Worm (Caenorhabditis elegans) whole organism, L1 larva: Measurements from ENCODE around the gene F12A10.6.

Experiments
- F16B12.6 ChIP-seq: fragments of 150-350 bp; optimal IDR thresholded peaks from 2 replicates; lab custom pipeline; 2014; ENCODE audit warnings: missing biosample characterization, missing genetic modification characterization
- Y116A8C.19 ChIP-seq: sonication (generic microtip); optimal IDR thresholded peaks from 2 replicates; lab custom pipeline; 2016; ENCODE audit warnings: missing compliant biosample characterization, missing genetic modification characterization, borderline replicate concordance
- aha-1 ChIP-seq: fragments of 150-350 bp; optimal IDR thresholded peaks from 2 replicates; lab custom pipeline; 2014; ENCODE audit warnings: missing biosample characterization, missing genetic modification characterization
- alr-1 ChIP-seq: fragments of 200-800 bp; sonication (Bioruptor generic); optimal IDR thresholded peaks from 2 replicates; lab custom pipeline; 2018; ENCODE audit warnings: borderline replicate concordance, mild to moderate bottlenecking, missing genetic modification characterization, missing compliant biosample characterization
- aly-2 ChIP-seq: fragments of 150-350 bp; optimal IDR thresholded peaks from 2 replicates; lab custom pipeline; 2014; ENCODE audit warnings: missing biosample characterization, missing genetic modification characterization
- ama-1 ChIP-seq: fragments of 150-350 bp; optimal IDR thresholded peaks from 2 replicates; lab custom pipeline; 2014
- blmp-1 ChIP-seq: fragments of 150-350 bp; optimal IDR thresholded peaks from 2 replicates; lab custom pipeline; 2014; ENCODE audit warnings: missing biosample characterization, missing genetic modification characterization
- dpl-1 ChIP-seq, 3 experiments: fragments of 150-350 bp in 2 of 3; sonication (generic microtip) in 1 of 3; optimal IDR thresholded peaks; 2 replicates each; lab custom pipeline; 2014 to 2017; ENCODE audit warnings: missing biosample characterization in 3 of 3, missing genetic modification characterization in 3 of 3, missing genetic modification reagents in 3 of 3
- efl-1 ChIP-seq, 4 experiments: fragments of 150-350 bp; optimal IDR thresholded peaks in 3 of 4; peaks in 1 of 4; 1 replicate in 1 of 4; 2 replicates in 3 of 4; lab custom pipeline; 2014; ENCODE audit warnings: missing biosample characterization in 2 of 4, missing genetic modification characterization in 2 of 4, missing genetic modification reagents in 2 of 4
- efl-3 ChIP-seq: fragments of 200-800 bp; sonication (Bioruptor generic); optimal IDR thresholded peaks from 2 replicates; lab custom pipeline; 2018; ENCODE audit warnings: mild to moderate bottlenecking, missing genetic modification characterization, missing compliant biosample characterization
- egl-13 ChIP-seq: sonication (generic microtip); optimal IDR thresholded peaks from 2 replicates; lab custom pipeline; 2016; ENCODE audit warnings: missing genotype, missing genetic modification reagents, missing genetic modification characterization, missing compliant biosample characterization
- elt-2 ChIP-seq: sonication (generic microtip); optimal IDR thresholded peaks from 2 replicates; lab custom pipeline; 2016; ENCODE audit warnings: missing genetic modification characterization, mild to moderate bottlenecking, inconsistent platforms, missing compliant biosample characterization, missing genetic modification reagents
- elt-3 ChIP-seq, 6 experiments: fragments of 150-350 bp in 1 of 6; sonication (generic microtip); optimal IDR thresholded peaks; 2 replicates each; lab custom pipeline; 2017 to 2018; ENCODE audit warnings: missing biosample characterization in 6 of 6, missing genetic modification characterization in 6 of 6, inconsistent platforms in 1 of 6
- fkh-10 ChIP-seq: sonication (generic microtip); optimal IDR thresholded peaks from 2 replicates; lab custom pipeline; 2017; ENCODE audit warnings: missing biosample characterization, missing genetic modification reagents, missing genetic modification characterization
- fkh-4 ChIP-seq: sonication (generic microtip); optimal IDR thresholded peaks from 2 replicates; lab custom pipeline; 2016; ENCODE audit warnings: missing compliant biosample characterization, missing genetic modification characterization, borderline replicate concordance
- fkh-8 ChIP-seq: sonication (generic microtip); optimal IDR thresholded peaks from 2 replicates; lab custom pipeline; 2016; ENCODE audit warnings: mild to moderate bottlenecking, missing genetic modification characterization, missing compliant biosample characterization
- hlh-4 ChIP-seq: sonication (generic microtip); optimal IDR thresholded peaks from 2 replicates; lab custom pipeline; 2016; ENCODE audit warnings: mild to moderate bottlenecking, missing genetic modification characterization, missing compliant biosample characterization
- hpl-2 ChIP-seq: fragments of 150-350 bp; optimal IDR thresholded peaks from 2 replicates; lab custom pipeline; 2014; ENCODE audit warnings: missing biosample characterization, missing genetic modification reagents, missing genetic modification characterization
- irx-1 ChIP-seq: sonication (generic microtip); optimal IDR thresholded peaks from 2 replicates; lab custom pipeline; 2016; ENCODE audit warnings: missing genetic modification characterization, missing compliant biosample characterization
- lin-13 ChIP-seq: fragments of 150-350 bp; optimal IDR thresholded peaks from 2 replicates; lab custom pipeline; 2014; ENCODE audit warnings: missing biosample characterization, missing genetic modification reagents, missing genetic modification characterization
- lin-14 ChIP-seq: fragments of 200-800 bp; sonication (Bioruptor generic); optimal IDR thresholded peaks from 2 replicates; lab custom pipeline; 2018; ENCODE audit warnings: mild to moderate bottlenecking, missing genetic modification characterization, moderate library complexity, missing compliant biosample characterization
- lin-15B ChIP-seq: fragments of 150-350 bp; sonication (generic microtip); optimal IDR thresholded peaks from 3 replicates; lab custom pipeline; 2014; ENCODE audit warnings: missing biosample characterization, missing genetic modification characterization
- lin-35 ChIP-seq, 2 experiments: fragments of 150-350 bp; optimal IDR thresholded peaks; 2 replicates each; lab custom pipeline; 2014; ENCODE audit warnings: missing biosample characterization in 2 of 2, missing genetic modification characterization in 2 of 2, missing genetic modification reagents in 2 of 2
- lir-3 ChIP-seq: sonication (generic microtip); optimal IDR thresholded peaks from 2 replicates; lab custom pipeline; 2016; ENCODE audit warnings: mild to moderate bottlenecking, missing genetic modification characterization, moderate library complexity, missing compliant biosample characterization; ENCODE audit not compliant: poor library complexity
- mab-9 ChIP-seq: fragments of 200-800 bp; sonication (Bioruptor generic); IDR thresholded peaks from 2 replicates; pipeline ENCODE4 v1.3.6; 2022; ENCODE audit warnings: missing genetic modification reagents, missing genetic modification characterization, missing compliant biosample characterization
- mdl-1 ChIP-seq, 2 experiments: fragments of 150-350 bp; optimal IDR thresholded peaks; 2 replicates each; lab custom pipeline; 2014 to 2017; ENCODE audit warnings: missing biosample characterization in 2 of 2, missing genetic modification characterization in 2 of 2, inconsistent platforms in 1 of 2
- mef-2 ChIP-seq: fragments of 150-350 bp; optimal IDR thresholded peaks from 2 replicates; lab custom pipeline; 2014; ENCODE audit warnings: missing biosample characterization, missing genetic modification characterization
- nhr-11 ChIP-seq: fragments of 150-350 bp; optimal IDR thresholded peaks from 2 replicates; lab custom pipeline; 2014; ENCODE audit warnings: missing biosample characterization, missing genetic modification characterization
- nhr-19 ChIP-seq: fragments of 200-800 bp; sonication (Bioruptor generic); conservative IDR thresholded peaks from 2 replicates; pipeline ENCODE4 v1.3.6; 2022; ENCODE audit warnings: missing genetic modification characterization, missing compliant biosample characterization
- nhr-71 ChIP-seq: sonication (generic microtip); optimal IDR thresholded peaks from 2 replicates; lab custom pipeline; 2016; ENCODE audit warnings: mild to moderate bottlenecking, missing genetic modification characterization, moderate library complexity, missing compliant biosample characterization
- nhr-76 ChIP-seq: sonication (generic microtip); optimal IDR thresholded peaks from 2 replicates; lab custom pipeline; 2017; ENCODE audit warnings: missing biosample characterization, missing genetic modification characterization
- nhr-77 ChIP-seq: fragments of 150-350 bp; optimal IDR thresholded peaks from 2 replicates; lab custom pipeline; 2014; ENCODE audit warnings: missing biosample characterization, missing genetic modification characterization
- nhr-85 ChIP-seq: sonication (generic microtip); peaks from one replicate; lab custom pipeline; 2016; ENCODE audit warnings: missing genetic modification characterization, inconsistent platforms, missing compliant biosample characterization
- nhr-90 ChIP-seq: sonication (generic microtip); optimal IDR thresholded peaks from 2 replicates; lab custom pipeline; 2016; ENCODE audit warnings: mild to moderate bottlenecking, missing genetic modification characterization, missing compliant biosample characterization; ENCODE audit not compliant: poor library complexity
- pax-3 ChIP-seq: fragments of 200-800 bp; sonication (Bioruptor generic); optimal IDR thresholded peaks from 2 replicates; lab custom pipeline; 2018; ENCODE audit warnings: mild to moderate bottlenecking, missing genetic modification characterization, moderate library complexity, missing compliant biosample characterization
- pqm-1 ChIP-seq: sonication (generic microtip); optimal IDR thresholded peaks from 3 replicates; lab custom pipeline; 2017; ENCODE audit warnings: missing biosample characterization, missing genetic modification characterization
- skn-1 ChIP-seq: fragments of 150-350 bp; optimal IDR thresholded peaks from 2 replicates; lab custom pipeline; 2014; ENCODE audit warnings: missing biosample characterization, missing genetic modification characterization
- sox-4 ChIP-seq: sonication (generic microtip); optimal IDR thresholded peaks from 2 replicates; lab custom pipeline; 2016; ENCODE audit warnings: missing genetic modification characterization, missing compliant biosample characterization
- swsn-7 ChIP-seq: sonication (generic microtip); optimal IDR thresholded peaks from 2 replicates; lab custom pipeline; 2016; ENCODE audit warnings: missing genetic modification characterization, missing compliant biosample characterization
- tbx-2 ChIP-seq: sonication (generic microtip); optimal IDR thresholded peaks from 2 replicates; lab custom pipeline; 2016; ENCODE audit warnings: missing genetic modification characterization, missing compliant biosample characterization
- tlp-1 ChIP-seq: fragments of 150-350 bp; optimal IDR thresholded peaks from 2 replicates; lab custom pipeline; 2014; ENCODE audit warnings: missing biosample characterization, missing genetic modification characterization
- unc-130 ChIP-seq: fragments of 150-350 bp; optimal IDR thresholded peaks from 2 replicates; lab custom pipeline; 2017; ENCODE audit warnings: missing biosample characterization, missing genetic modification characterization, inconsistent platforms
- unc-62 ChIP-seq: fragments of 150-350 bp; optimal IDR thresholded peaks from 2 replicates; lab custom pipeline; 2014; ENCODE audit warnings: missing biosample characterization, missing genetic modification reagents, missing genetic modification characterization
- unc-86 ChIP-seq: sonication (generic microtip); optimal IDR thresholded peaks from 2 replicates; lab custom pipeline; 2016; ENCODE audit warnings: missing genetic modification characterization, missing compliant biosample characterization
- unc-98 ChIP-seq: fragments of 200-800 bp; sonication (Bioruptor generic); IDR thresholded peaks from 2 replicates; pipeline ENCODE4 v1.3.6; 2022; ENCODE audit warnings: missing genetic modification characterization, missing compliant biosample characterization
- vab-15 ChIP-seq: sonication (generic microtip); optimal IDR thresholded peaks from 2 replicates; lab custom pipeline; 2017; ENCODE audit warnings: missing genotype, mild to moderate bottlenecking, missing genetic modification characterization, missing compliant biosample characterization
- xbp-1 ChIP-seq: sonication (generic microtip); optimal IDR thresholded peaks from 2 replicates; lab custom pipeline; 2016; ENCODE audit warnings: missing genetic modification characterization, missing compliant biosample characterization
- zag-1 ChIP-seq: fragments of 150-350 bp; optimal IDR thresholded peaks from 2 replicates; lab custom pipeline; 2014; ENCODE audit warnings: missing biosample characterization, missing genetic modification characterization
- ztf-11 ChIP-seq, 2 experiments: sonication (generic microtip); optimal IDR thresholded peaks; 2 replicates each; lab custom pipeline; 2016 to 2017; ENCODE audit warnings: missing genetic modification characterization in 2 of 2, missing biosample characterization in 1 of 2, missing compliant biosample characterization in 1 of 2
- ztf-4 ChIP-seq: fragments of 150-350 bp; optimal IDR thresholded peaks from 2 replicates; lab custom pipeline; 2014; ENCODE audit warnings: missing biosample characterization, missing genetic modification characterization

Gene F12A10.6

DNA sequence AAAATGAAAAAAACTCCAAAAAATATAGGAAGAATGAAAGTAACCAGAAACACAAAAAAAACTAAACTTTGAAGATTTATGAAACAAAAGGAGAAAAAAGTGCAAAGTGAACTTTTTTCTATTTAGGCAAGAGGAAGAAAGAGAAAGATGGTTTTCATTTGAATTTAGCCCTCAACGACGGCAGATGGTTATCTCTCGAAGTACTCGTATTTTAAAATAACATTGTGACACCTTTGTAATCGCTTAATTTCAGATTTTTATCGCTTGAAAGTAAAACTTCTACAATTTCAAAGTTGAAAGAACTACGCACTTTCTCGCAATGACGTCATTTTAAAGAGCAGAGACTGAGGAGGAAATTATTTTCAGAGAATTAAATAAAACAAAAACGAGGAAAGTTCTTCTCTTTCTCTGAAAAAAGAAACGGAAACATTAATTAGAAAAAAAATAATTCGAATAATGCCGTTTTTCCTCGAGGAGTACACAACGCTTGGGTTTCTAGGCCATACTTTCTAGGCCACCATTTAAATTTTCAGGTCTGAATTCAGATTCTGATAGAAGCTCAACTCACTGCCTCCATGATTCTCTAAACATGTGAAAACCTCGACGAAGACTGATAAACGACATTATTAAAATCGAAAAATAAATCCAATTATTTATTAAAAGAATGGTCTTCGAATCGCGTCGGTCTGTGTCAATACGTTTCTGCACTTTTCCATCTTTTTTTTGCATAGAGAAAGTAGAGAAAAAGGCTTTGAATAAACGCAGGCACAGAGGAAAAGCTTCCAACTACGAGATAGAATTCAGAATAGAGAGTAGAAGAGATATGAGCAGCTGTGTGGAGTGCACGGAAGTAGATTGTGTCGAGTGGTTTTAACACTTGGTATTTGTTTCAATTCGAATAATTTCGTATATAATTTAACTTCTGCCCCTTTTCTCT lies 17.4 kb upstream of the F12A10.6 start:
- TF ChIP-seq fkh-4 (peak; percentile 53), lin-15B (tag; lab: Kevin White, UChicago) (no peak), lin-35 (GFP tag; optimal IDR thresholded peaks at IDR 0.05; lab: Kevin White, UChicago) (peak in 1 of 2 experiments; percentile 24), unc-62 (GFP tag; lab: Kevin White, UChicago) (no peak), hlh-4 (tag; lab: Kevin White, UChicago) (no peak), vab-15 (no peak), ztf-4 (no peak), Y116A8C.19 (no peak), F16B12.6 (tag; lab: Kevin White, UChicago) (no peak), unc-130 (tag; lab: Kevin White, UChicago) (no peak), nhr-11 (tag; lab: Kevin White, UChicago) (no peak), ztf-11 (tag; optimal IDR thresholded peaks at IDR 0.05; lab: Kevin White, UChicago) (peak in 1 of 2 experiments; percentile 35), pqm-1 (tag; lab: Kevin White, UChicago) (no peak), blmp-1 (no peak), lir-3 (tag; lab: Kevin White, UChicago) (peak; percentile 54), swsn-7 (tag; lab: Kevin White, UChicago) (peak; percentile 17), nhr-77 (no peak), zag-1 (tag; lab: Kevin White, UChicago) (no peak), efl-1 (optimal IDR thresholded peaks at IDR 0.05; lab: Kevin White, UChicago) (peak; percentile 37 to 40), efl-1 (GFP tag; optimal IDR thresholded peaks at IDR 0.05 in 1 of 2; lab: Kevin White, UChicago) (peak; percentile 32 to 82), sox-4 (tag; lab: Kevin White, UChicago) (no peak), pax-3 (tag; lab: Kevin White, UChicago) (no peak), aha-1 (tag; lab: Kevin White, UChicago) (no peak), aly-2 (tag; lab: Kevin White, UChicago) (no peak), skn-1 (tag; lab: Kevin White, UChicago) (no peak), irx-1 (peak; percentile 71), fkh-8 (peak; percentile 39), nhr-85 (tag; lab: Kevin White, UChicago) (peak; percentile 78), mdl-1 (tag; optimal IDR thresholded peaks at IDR 0.05; lab: Kevin White, UChicago) (no peak), elt-3 (tag; optimal IDR thresholded peaks at IDR 0.05; lab: Kevin White, UChicago) (no peak), lin-14 (peak; percentile 71), mab-9 (GFP tag; lab: Robert Waterston, UW) (no peak), unc-98 (GFP tag; lab: Robert Waterston, UW) (peak; percentile 61), egl-13 (tag; lab: Kevin White, UChicago) (peak; percentile 52), dpl-1 (GFP tag; optimal IDR thresholded peaks at IDR 0.05; lab: Kevin White, UChicago) (peak in 1 of 3 experiments; percentile 39), nhr-19 (GFP tag; lab: Robert Waterston, UW) (no peak; the same call in 1 of the 2 replicates), unc-86 (tag; lab: Kevin White, UChicago) (peak; percentile 34), nhr-76 (tag; lab: Kevin White, UChicago) (no peak), hpl-2 (no peak), efl-3 (no peak), lin-13 (GFP tag; lab: Kevin White, UChicago) (no peak), mef-2 (tag; lab: Kevin White, UChicago) (no peak), xbp-1 (tag; lab: Kevin White, UChicago) (peak; percentile 1), nhr-71 (tag; lab: Kevin White, UChicago) (peak; percentile 58), ama-1 (lab: Kevin White, UChicago) (no peak), elt-2 (tag; lab: Kevin White, UChicago) (peak; percentile 15), tbx-2 (tag; lab: Kevin White, UChicago) (no peak), alr-1 (no peak), tlp-1 (no peak), nhr-90 (no peak), fkh-10 (GFP tag; lab: Kevin White, UChicago) (no peak)
